Worm (Caenorhabditis elegans) whole organism, L4 larva: Measurements from ENCODE around the gene egrh-3.

Source experiments
- F49E8.2 ChIP-seq: sonication (generic microtip); optimal IDR thresholded peaks from 2 replicates; lab custom pipeline; 2016; ENCODE audit warnings: missing compliant biosample characterization, mild to moderate bottlenecking, missing genetic modification characterization, borderline replicate concordance
- T26A8.4 ChIP-seq: fragments of 200-800 bp; sonication (Bioruptor generic); IDR thresholded peaks from 2 replicates; pipeline ENCODE4 v1.3.6; 2022; ENCODE audit warnings: missing genetic modification characterization, missing compliant biosample characterization
- Y48G9A.11 ChIP-seq: fragments of 200-800 bp; sonication (Bioruptor generic); IDR thresholded peaks from 2 replicates; pipeline ENCODE4 v1.3.6; 2022; ENCODE audit warnings: missing genetic modification reagents, missing genetic modification characterization, missing compliant biosample characterization
- Y5F2A.4 ChIP-seq: fragments of 200-800 bp; sonication (Bioruptor generic); optimal IDR thresholded peaks from 2 replicates; lab custom pipeline; 2018; ENCODE audit warnings: mild to moderate bottlenecking, missing genetic modification characterization, missing compliant biosample characterization
- aha-1 ChIP-seq: fragments of 150-350 bp; peaks from one replicate; lab custom pipeline; 2014; ENCODE audit warnings: missing biosample characterization, missing genetic modification characterization
- ama-1 ChIP-seq: fragments of 150-350 bp; optimal IDR thresholded peaks from 2 replicates; lab custom pipeline; 2014; ENCODE audit warnings: inconsistent platforms, mixed read lengths
- ceh-20 ChIP-seq: fragments of 200-800 bp; sonication (Bioruptor generic); IDR thresholded peaks from 2 replicates; pipeline ENCODE4 v1.3.6; 2022; ENCODE audit warnings: missing genetic modification reagents, missing genetic modification characterization, missing compliant biosample characterization
- ceh-28 ChIP-seq: fragments of 150-350 bp; optimal IDR thresholded peaks from 2 replicates; lab custom pipeline; 2014; ENCODE audit warnings: missing biosample characterization, missing genetic modification reagents, missing genetic modification characterization
- ceh-44 ChIP-seq: fragments of 200-800 bp; sonication (Bioruptor generic); IDR thresholded peaks from 2 replicates; pipeline ENCODE4 v1.3.6; 2022; ENCODE audit warnings: missing genetic modification reagents, missing genetic modification characterization, missing compliant biosample characterization
- cey-2 ChIP-seq: sonication (generic microtip); optimal IDR thresholded peaks from 3 replicates; lab custom pipeline; 2017; ENCODE audit warnings: missing genetic modification characterization, mild to moderate bottlenecking, missing compliant biosample characterization, antibody characterized with exemption, borderline replicate concordance; ENCODE audit not compliant: insufficient read depth
- daf-12 ChIP-seq: fragments of 150-350 bp; optimal IDR thresholded peaks from 2 replicates; lab custom pipeline; 2014; ENCODE audit warnings: missing biosample characterization, missing genetic modification reagents, missing genetic modification characterization
- daf-19 ChIP-seq: fragments of 200-800 bp; sonication (Bioruptor generic); conservative IDR thresholded peaks from 2 replicates; pipeline ENCODE4 v1.3.6; 2022; ENCODE audit warnings: missing genetic modification characterization, missing compliant biosample characterization
- dpl-1 ChIP-seq: fragments of 150-350 bp; optimal IDR thresholded peaks from 2 replicates; lab custom pipeline; 2014; ENCODE audit warnings: missing biosample characterization, missing genetic modification reagents, missing genetic modification characterization
- duxl-1 ChIP-seq: sonication (generic microtip); optimal IDR thresholded peaks from 2 replicates; lab custom pipeline; 2016; ENCODE audit warnings: mild to moderate bottlenecking, missing genetic modification characterization, moderate library complexity, missing compliant biosample characterization; ENCODE audit not compliant: poor library complexity
- dve-1 ChIP-seq: sonication (generic microtip); optimal IDR thresholded peaks from 2 replicates; lab custom pipeline; 2017; ENCODE audit warnings: antibody characterized with exemption, mild to moderate bottlenecking, missing genetic modification characterization, missing compliant biosample characterization; ENCODE audit not compliant: insufficient read depth
- egl-43 ChIP-seq: fragments of 200-800 bp; sonication (Bioruptor generic); IDR thresholded peaks from 2 replicates; pipeline ENCODE4 v1.3.6; 2022; ENCODE audit warnings: missing genetic modification reagents, missing genetic modification characterization, missing compliant biosample characterization
- fkh-10 ChIP-seq: fragments of 150-350 bp; optimal IDR thresholded peaks from 2 replicates; lab custom pipeline; 2014; ENCODE audit warnings: missing biosample characterization, missing genetic modification reagents, missing genetic modification characterization
- fos-1 ChIP-seq: fragments of 150-350 bp; optimal IDR thresholded peaks from 2 replicates; lab custom pipeline; 2014; ENCODE audit warnings: missing biosample characterization, missing genetic modification characterization
- hif-1 ChIP-seq, 2 experiments: sonication (generic microtip); optimal IDR thresholded peaks; 2 replicates each; lab custom pipeline; 2016 to 2017; ENCODE audit warnings: missing compliant biosample characterization in 2 of 2, missing genetic modification characterization in 2 of 2, missing genetic modification reagents in 2 of 2, missing genotype in 2 of 2, mild to moderate bottlenecking in 1 of 2
- hmg-1.1 ChIP-seq: fragments of 200-800 bp; sonication (Bioruptor generic); IDR thresholded peaks from 2 replicates; pipeline ENCODE4 v1.3.6; 2022; ENCODE audit warnings: missing genetic modification reagents, missing genetic modification characterization, missing compliant biosample characterization
- lin-15B ChIP-seq: fragments of 150-350 bp; sonication (generic microtip); optimal IDR thresholded peaks from 3 replicates; lab custom pipeline; 2014; ENCODE audit warnings: missing biosample characterization, missing genetic modification characterization
- lin-38 ChIP-seq: fragments of 200-800 bp; sonication (Bioruptor generic); IDR thresholded peaks from 2 replicates; pipeline ENCODE4 v1.3.6; 2022; ENCODE audit warnings: missing genetic modification reagents, missing genetic modification characterization, missing compliant biosample characterization
- lin-39 ChIP-seq: fragments of 150-350 bp; optimal IDR thresholded peaks from 2 replicates; lab custom pipeline; 2014; ENCODE audit warnings: missing biosample characterization, missing genetic modification reagents, missing genetic modification characterization
- lsy-2 ChIP-seq, 2 experiments: fragments of 150-350 bp in 1 of 2; sonication (generic microtip) in 1 of 2; optimal IDR thresholded peaks; 2 replicates each; lab custom pipeline; 2014 to 2017; ENCODE audit warnings: missing biosample characterization in 2 of 2, missing genetic modification characterization in 2 of 2
- mdt-29 ChIP-seq: fragments of 200-800 bp; sonication (Bioruptor generic); IDR thresholded peaks from 2 replicates; pipeline ENCODE4 v1.3.6; 2022; ENCODE audit warnings: missing genetic modification reagents, missing genetic modification characterization, missing compliant biosample characterization
- mep-1 ChIP-seq: fragments of 150-350 bp; sonication (generic microtip); optimal IDR thresholded peaks from 3 replicates; lab custom pipeline; 2014; ENCODE audit warnings: missing biosample characterization, missing genetic modification characterization
- mes-2 ChIP-seq: sonication (generic microtip); optimal IDR thresholded peaks from 2 replicates; lab custom pipeline; 2016; ENCODE audit warnings: missing genotype, mild to moderate bottlenecking, missing genetic modification characterization, missing compliant biosample characterization; ENCODE audit not compliant: poor library complexity, severe bottlenecking
- mxl-2 ChIP-seq: fragments of 200-800 bp; sonication (Bioruptor generic); conservative IDR thresholded peaks from 2 replicates; pipeline ENCODE4 v1.3.6; 2022; ENCODE audit warnings: missing genetic modification reagents, missing genetic modification characterization, missing compliant biosample characterization
- nhr-10 ChIP-seq: fragments of 150-350 bp; optimal IDR thresholded peaks from 2 replicates; lab custom pipeline; 2014; ENCODE audit warnings: missing biosample characterization, missing genetic modification characterization
- nhr-28 ChIP-seq: fragments of 150-350 bp; optimal IDR thresholded peaks from 2 replicates; lab custom pipeline; 2014; ENCODE audit warnings: missing biosample characterization, missing genetic modification characterization
- nhr-41 ChIP-seq: fragments of 200-800 bp; sonication (Bioruptor generic); IDR thresholded peaks from 2 replicates; pipeline ENCODE4 v1.3.6; 2022; ENCODE audit warnings: missing genetic modification reagents, missing genetic modification characterization, missing compliant biosample characterization
- pha-4 ChIP-seq, 2 experiments: fragments of 150-350 bp in 1 of 2; fragments of 200-800 bp in 1 of 2; sonication (Bioruptor generic) in 1 of 2; IDR thresholded peaks in 1 of 2; optimal IDR thresholded peaks in 1 of 2; 2 replicates each; pipeline versions ENCODE4 v1.3.6 to Lab custom; 2014 to 2022; ENCODE audit warnings: missing genetic modification characterization in 2 of 2, missing genetic modification reagents in 2 of 2, missing biosample characterization in 1 of 2, missing compliant biosample characterization in 1 of 2
- php-3 ChIP-seq: fragments of 200-800 bp; sonication (Bioruptor generic); IDR thresholded peaks from 2 replicates; pipeline ENCODE4 v1.3.6; 2022; ENCODE audit warnings: missing genetic modification reagents, missing genetic modification characterization, missing compliant biosample characterization
- rbr-2 ChIP-seq: sonication (generic microtip); optimal IDR thresholded peaks from 2 replicates; lab custom pipeline; 2016; ENCODE audit warnings: missing genotype, missing genetic modification characterization, missing compliant biosample characterization
- sdz-12 ChIP-seq: fragments of 200-800 bp; sonication (Bioruptor generic); optimal IDR thresholded peaks from 2 replicates; lab custom pipeline; 2018; ENCODE audit warnings: mild to moderate bottlenecking, missing genetic modification characterization, missing compliant biosample characterization
- snpc-4 ChIP-seq: fragments of 150-350 bp; optimal IDR thresholded peaks from 2 replicates; lab custom pipeline; 2014; ENCODE audit warnings: missing biosample characterization, missing genetic modification characterization
- spr-3 ChIP-seq: fragments of 200-800 bp; sonication (Bioruptor generic); optimal IDR thresholded peaks from 2 replicates; lab custom pipeline; 2018; ENCODE audit warnings: mild to moderate bottlenecking, missing genetic modification characterization, missing compliant biosample characterization
- unc-130 ChIP-seq: sonication (generic microtip); optimal IDR thresholded peaks from 2 replicates; lab custom pipeline; 2016; ENCODE audit warnings: missing genetic modification reagents, missing genetic modification characterization, missing compliant biosample characterization
- unc-39 ChIP-seq: sonication (generic microtip); optimal IDR thresholded peaks from 2 replicates; lab custom pipeline; 2017; ENCODE audit warnings: missing biosample characterization, missing genetic modification characterization
- unc-62 ChIP-seq, 3 experiments: fragments of 150-350 bp in 1 of 3; sonication (generic microtip); optimal IDR thresholded peaks in 2 of 3; peaks in 1 of 3; 1 replicate in 1 of 3; 2 replicates in 2 of 3; lab custom pipeline; 2014 to 2017; ENCODE audit warnings: missing biosample characterization in 3 of 3, missing genetic modification characterization in 3 of 3, missing genetic modification reagents in 3 of 3, missing genotype in 1 of 3
- zag-1 ChIP-seq: fragments of 150-350 bp; optimal IDR thresholded peaks from 2 replicates; lab custom pipeline; 2014; ENCODE audit warnings: missing biosample characterization, missing genetic modification characterization
- zfp-3 ChIP-seq: fragments of 200-800 bp; sonication (Bioruptor generic); conservative IDR thresholded peaks from 2 replicates; pipeline ENCODE4 v1.3.6; 2022; ENCODE audit warnings: missing genetic modification reagents, missing genetic modification characterization, missing compliant biosample characterization

The egrh-3 gene

DNA sequence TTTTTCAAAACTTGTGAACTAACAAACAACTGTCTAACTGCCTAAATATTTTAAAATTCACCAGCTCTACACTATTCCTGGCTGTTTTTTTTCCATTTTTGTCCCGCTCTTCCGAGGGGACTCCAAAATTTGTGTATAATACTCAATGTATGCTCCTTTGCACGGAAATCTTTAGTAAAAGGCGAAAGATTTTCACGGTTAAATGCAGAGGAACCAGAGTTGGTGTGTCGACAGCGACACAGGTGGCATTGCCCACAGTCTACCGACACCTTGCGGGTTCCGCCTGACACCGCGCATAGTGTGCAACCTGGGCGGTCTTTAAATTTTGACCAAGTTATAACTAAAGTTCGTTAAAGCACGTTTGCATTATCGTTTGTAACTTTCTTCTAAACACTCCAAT lies 33.6 kb downstream of the egrh-3 start (continued):
- TF ChIP-seq ceh-44 (GFP tag; lab: Robert Waterston, UW) (0 out of 2 replicates have a peak, but pooled peaks have one; percentile 3), unc-39 (no peak), nhr-28 (tag; lab: Kevin White, UChicago) (no peak), mxl-2 (GFP tag; lab: Robert Waterston, UW) (no peak), T26A8.4 (GFP tag; lab: Robert Waterston, UW) (no peak), fkh-10 (GFP tag; lab: Kevin White, UChicago) (no peak), mes-2 (tag; lab: Kevin White, UChicago) (peak; percentile 10), lin-15B (no peak), F49E8.2 (tag; lab: Kevin White, UChicago) (peak; percentile 72), unc-130 (GFP tag; lab: Kevin White, UChicago) (peak; percentile 52), lsy-2 (tag; optimal IDR thresholded peaks at IDR 0.05; lab: Kevin White, UChicago) (no peak), egl-43 (GFP tag; lab: Robert Waterston, UW) (peak; percentile 34; the same call in 1 of the 2 replicates), hif-1 (tag; optimal IDR thresholded peaks at IDR 0.05; lab: Kevin White, UChicago) (no peak), snpc-4 (no peak), mep-1 (tag; lab: Kevin White, UChicago) (no peak), hmg-1.1 (GFP tag; lab: Robert Waterston, UW) (no peak), sdz-12 (no peak), cey-2 (tag; lab: Kevin White, UChicago) (no peak), daf-19 (GFP tag; lab: Robert Waterston, UW) (no peak), mdt-29 (GFP tag; lab: Robert Waterston, UW) (peak; percentile 67; the same call in 1 of the 2 replicates), rbr-2 (tag; lab: Kevin White, UChicago) (no peak), unc-62 (GFP tag; optimal IDR thresholded peaks at IDR 0.05 in 1 of 2; lab: Kevin White, UChicago) (no peak), unc-62 (tag; optimal IDR thresholded peaks at IDR 0.05; lab: Kevin White, UChicago) (no peak)
- TF ChIP-seq, all 104 proteins: peak for 12

DNA sequence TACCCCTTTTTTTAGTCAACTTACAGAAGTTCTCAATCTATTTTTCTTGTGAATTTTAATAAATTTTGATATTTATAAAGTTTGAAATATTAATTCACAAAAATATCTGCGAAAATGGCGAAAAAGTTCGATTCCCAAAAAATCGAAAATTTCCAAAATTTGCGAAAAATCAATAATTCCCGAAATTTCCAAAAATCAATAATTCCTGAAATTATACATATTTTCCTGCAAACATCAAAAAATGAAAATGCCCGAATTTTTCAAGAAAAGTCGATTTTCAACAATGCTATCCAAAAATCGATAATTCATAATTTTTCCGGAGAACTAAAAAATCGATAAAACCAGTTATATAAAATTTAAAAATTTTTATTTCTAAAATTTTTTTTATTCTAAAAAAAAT lies 38.5 kb downstream of the egrh-3 start:
- TF ChIP-seq duxl-1 (tag; lab: Kevin White, UChicago): no peak
- TF ChIP-seq unc-62 (GFP tag; optimal IDR thresholded peaks at IDR 0.05 in 1 of 2; lab: Kevin White, UChicago): peak in 1 of 2 experiments; percentile 19
- no peak for TF ChIP-seq unc-62 (tag; optimal IDR thresholded peaks at IDR 0.05; lab: Kevin White, UChicago)
- peak; percentile 78 for TF ChIP-seq ceh-28 (tag; lab: Kevin White, UChicago)

DNA sequence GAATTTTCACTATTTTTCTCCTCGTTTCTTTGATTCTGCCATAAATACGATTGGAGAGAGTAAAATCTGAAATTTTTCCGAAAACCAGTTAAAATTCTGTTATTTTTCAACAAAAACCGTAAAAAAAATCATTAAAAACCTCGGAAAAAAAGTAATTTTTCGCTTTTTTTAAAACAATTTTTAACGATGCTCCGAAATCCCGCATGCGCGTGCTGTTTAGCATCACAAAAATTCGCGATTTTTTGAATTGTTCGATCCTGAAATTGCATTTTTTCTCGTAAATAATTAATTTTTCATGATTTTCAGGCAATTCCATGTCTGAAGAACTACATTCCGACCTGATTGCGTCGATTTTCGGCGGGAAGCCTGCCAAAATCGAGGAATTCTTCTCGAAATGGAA lies 45.9 kb downstream of the egrh-3 start, which contains the start of gene ric-8:
Gene ric-8, plus strand, starts transcription at position 301 of the 400 bp plus-strand sequence.
- peak; percentile 40; the same call in 1 of the 2 replicates for TF ChIP-seq Y48G9A.11 (GFP tag; lab: Robert Waterston, UW)
- TF ChIP-seq fos-1: no peak
- TF ChIP-seq, all 104 proteins: peak for 1

DNA sequence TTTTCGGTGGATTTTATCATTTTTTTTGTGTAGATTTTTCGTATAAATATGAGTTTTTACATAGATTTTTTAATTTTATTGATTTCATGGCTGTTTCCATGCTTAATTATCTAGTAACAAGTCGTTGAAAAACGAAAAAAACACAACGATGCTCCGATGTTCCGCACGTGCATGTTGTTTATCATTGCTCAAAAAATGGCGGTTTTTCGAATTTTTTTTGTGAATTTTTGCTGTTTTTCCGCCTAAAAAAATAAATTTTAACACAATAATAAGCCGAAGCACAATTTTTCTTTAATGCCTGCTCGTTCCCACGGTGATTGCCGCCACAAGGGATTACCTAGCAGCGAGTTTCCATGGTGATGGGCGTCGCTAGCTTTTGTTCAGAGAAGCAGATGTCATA lies 46.5 kb downstream of the egrh-3 start:
- TF ChIP-seq dpl-1 (GFP tag; lab: Kevin White, UChicago) (peak; percentile 8), Y48G9A.11 (GFP tag; lab: Robert Waterston, UW) (peak; percentile 90), sdz-12 (no peak), hmg-1.1 (GFP tag; lab: Robert Waterston, UW) (no peak), nhr-10 (tag; lab: Kevin White, UChicago) (no peak), lin-39 (tag; lab: Kevin White, UChicago) (no peak), pha-4 (GFP tag; IDR thresholded peaks at IDR 0.05; lab: Robert Waterston, UW) (no peak), pha-4 (tag; optimal IDR thresholded peaks at IDR 0.05; lab: Kevin White, UChicago) (no peak), Y5F2A.4 (GFP tag; lab: Kevin White, UChicago) (no peak), F49E8.2 (tag; lab: Kevin White, UChicago) (no peak), daf-19 (GFP tag; lab: Robert Waterston, UW) (no peak), unc-39 (no peak), spr-3 (no peak), dve-1 (no peak), ceh-28 (tag; lab: Kevin White, UChicago) (no peak), zag-1 (no peak), mdt-29 (GFP tag; lab: Robert Waterston, UW) (no peak), php-3 (GFP tag; lab: Robert Waterston, UW) (no peak), zfp-3 (GFP tag; lab: Robert Waterston, UW) (no peak), ceh-44 (GFP tag; lab: Robert Waterston, UW) (no peak), nhr-41 (GFP tag; lab: Robert Waterston, UW) (no peak), ceh-20 (GFP tag; lab: Robert Waterston, UW) (no peak), lin-38 (GFP tag; lab: Robert Waterston, UW) (peak; percentile 40), daf-12 (tag; lab: Kevin White, UChicago) (no peak), ama-1 (peak; percentile 23), aha-1 (peak; percentile 77)
